Worm (Caenorhabditis elegans) whole organism, early embryonic: ENCODE measurements around the gene fbxc-54.

Experiments
- ama-1 ChIP-seq: fragments of 150-350 bp; optimal IDR thresholded peaks from 2 replicates; lab custom pipeline; 2014
- ceh-13 ChIP-seq: fragments of 200-800 bp; sonication (Bioruptor generic); optimal IDR thresholded peaks from 2 replicates; lab custom pipeline; 2018; ENCODE audit warnings: mild to moderate bottlenecking, missing genetic modification characterization, missing compliant biosample characterization
- ceh-36 ChIP-seq: sonication (generic microtip); optimal IDR thresholded peaks from 2 replicates; lab custom pipeline; 2016; ENCODE audit warnings: missing genetic modification characterization, inconsistent platforms, missing compliant biosample characterization
- flt-1 ChIP-seq: fragments of 200-800 bp; sonication (Bioruptor generic); IDR thresholded peaks from 2 replicates; pipeline ENCODE4 v1.3.6; 2022; ENCODE audit warnings: missing genetic modification characterization, missing compliant biosample characterization
- hmbx-1 ChIP-seq: sonication (generic microtip); optimal IDR thresholded peaks from 2 replicates; lab custom pipeline; 2016; ENCODE audit warnings: mild to moderate bottlenecking, missing genetic modification characterization, missing compliant biosample characterization
- hmg-4 ChIP-seq: fragments of 200-800 bp; sonication (Bioruptor generic); optimal IDR thresholded peaks from 2 replicates; lab custom pipeline; 2018; ENCODE audit warnings: mild to moderate bottlenecking, missing genetic modification characterization, missing compliant biosample characterization
- hnd-1 ChIP-seq: sonication (generic microtip); optimal IDR thresholded peaks from 2 replicates; lab custom pipeline; 2016; ENCODE audit warnings: missing genetic modification characterization, missing compliant biosample characterization
- pes-1 ChIP-seq: fragments of 200-800 bp; sonication (Bioruptor generic); IDR thresholded peaks from 2 replicates; pipeline ENCODE4 v1.3.6; 2022; ENCODE audit warnings: missing genetic modification reagents, missing genetic modification characterization, missing compliant biosample characterization
- tbx-37 ChIP-seq: fragments of 200-800 bp; sonication (Bioruptor generic); conservative IDR thresholded peaks from 2 replicates; pipeline ENCODE4 v1.3.6; 2022; ENCODE audit warnings: missing genetic modification reagents, missing genetic modification characterization, missing compliant biosample characterization

DNA sequence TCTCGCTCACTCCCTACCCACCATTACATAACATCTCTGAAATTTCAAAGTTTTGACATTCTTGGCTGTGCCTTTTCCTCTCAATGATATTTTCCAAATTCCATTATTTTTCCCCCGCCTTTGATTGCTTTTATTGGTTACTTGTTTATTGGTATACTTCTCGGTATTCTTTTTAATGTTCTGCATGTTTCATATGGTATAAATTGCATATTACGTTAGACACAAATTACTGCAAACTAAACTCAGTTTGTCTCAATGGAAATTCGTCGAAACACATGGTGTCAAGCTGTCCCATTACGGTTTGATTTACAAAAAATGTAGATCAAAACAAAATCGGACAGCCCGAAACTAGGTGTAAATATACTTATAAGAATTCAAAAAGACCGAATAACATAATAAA, 9.6 kb upstream of the fbxc-54 start:
- TF ChIP-seq ceh-36 (no peak), ama-1 (no peak), hnd-1 (no peak), hmbx-1 (tag; lab: Kevin White, UChicago) (no peak), flt-1 (no peak), tbx-37 (no peak), hmg-4 (GFP tag; lab: Kevin White, UChicago) (no peak), ceh-13 (GFP tag; lab: Kevin White, UChicago) (no peak), pes-1 (GFP tag; lab: Robert Waterston, UW) (no peak)
